Fruit fly (Drosophila melanogaster): ENCODE data around the gene elg1.

The elg1 gene

DNA sequence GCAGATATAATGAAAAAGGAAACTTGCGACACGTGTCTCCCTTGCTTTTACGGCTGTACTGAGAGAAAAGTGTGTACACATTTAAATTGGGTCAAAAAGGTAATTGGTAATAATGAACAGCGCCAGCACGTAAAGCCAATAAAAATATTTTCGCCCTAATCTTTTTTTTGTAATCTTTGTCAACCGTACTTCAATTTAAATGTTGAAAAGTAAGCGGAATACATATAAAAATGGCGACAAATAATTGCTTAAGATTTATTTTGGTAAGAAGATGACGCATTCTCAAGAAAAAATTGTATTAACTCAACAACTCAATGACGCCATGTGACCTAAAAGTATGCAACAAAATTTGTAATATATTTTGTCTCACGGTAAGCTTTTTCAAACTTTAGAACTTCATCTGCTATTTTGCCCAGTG lies 16.0 kb downstream of the elg1 start (continued):
- TF ChIP-seq CG11504 (tag; optimal IDR thresholded peaks at IDR 0.05) (peak; percentile 63), Hr51 (GFP tag; optimal IDR thresholded peaks at IDR 0.05) (peak in 1 of 2 experiments; percentile 40), CG1832 (GFP tag; optimal IDR thresholded peaks at IDR 0.05) (no peak), CG33213 (GFP tag; optimal IDR thresholded peaks at IDR 0.05) (no peak), CG9215 (GFP tag; IDR thresholded peaks at IDR 0.05) (peak; percentile 8; the same call in 1 of the 2 replicates), Blimp-1 (GFP tag; optimal IDR thresholded peaks at IDR 0.05) (peak; percentile 12), bigmax (GFP tag; optimal IDR thresholded peaks at IDR 0.05) (no peak), sna (GFP tag; IDR thresholded peaks at IDR 0.05; ENCODE audit: partially characterized antibody) (no peak), CrebB (tag; optimal IDR thresholded peaks at IDR 0.05) (no peak), CG2116 (GFP tag; optimal IDR thresholded peaks at IDR 0.05) (no peak), kay (GFP tag; optimal IDR thresholded peaks at IDR 0.05) (peak; percentile 60), Med (GFP tag) (peak; percentile 77), Camta (GFP tag; optimal IDR thresholded peaks at IDR 0.05) (peak; percentile 23), caup (GFP tag; optimal IDR thresholded peaks at IDR 0.05; ENCODE audit: severe bottlenecking) (peak; percentile 28), ttk (GFP tag; IDR thresholded peaks at IDR 0.05) (no peak), az2 (GFP tag; optimal IDR thresholded peaks at IDR 0.05) (no peak), chif (GFP tag; optimal IDR thresholded peaks at IDR 0.05) (peak; percentile 3 to 14), CG7556 (GFP tag; optimal IDR thresholded peaks at IDR 0.05) (peak; percentile 79), slou (GFP tag; optimal IDR thresholded peaks at IDR 0.05) (no peak), wek (GFP tag; optimal IDR thresholded peaks at IDR 0.05) (no peak), lilli (GFP tag; optimal IDR thresholded peaks at IDR 0.05) (peak; percentile 8), CG2120 (GFP tag; optimal IDR thresholded peaks at IDR 0.05) (peak; percentile 57), CG10543 (GFP tag; optimal IDR thresholded peaks at IDR 0.05) (peak; percentile 46), Side (GFP tag; optimal IDR thresholded peaks at IDR 0.05) (no peak), br (optimal IDR thresholded peaks at IDR 0.05) (no peak), CG1602 (GFP tag; optimal IDR thresholded peaks at IDR 0.05) (peak; percentile 1), tap (tag; optimal IDR thresholded peaks at IDR 0.05) (no peak), CG12659 (GFP tag; optimal IDR thresholded peaks at IDR 0.05) (peak; percentile 22), CG8924 (tag; optimal IDR thresholded peaks at IDR 0.05) (peak; percentile 27), pnt (GFP tag; optimal IDR thresholded peaks at IDR 0.05) (peak; percentile 8), pho (GFP tag; optimal IDR thresholded peaks at IDR 0.05) (peak; percentile 45), D19A (tag; optimal IDR thresholded peaks at IDR 0.05) (no peak), grau (tag; optimal IDR thresholded peaks at IDR 0.05) (peak; percentile 48), CG8765 (GFP tag; IDR thresholded peaks at IDR 0.05) (no peak), Hey (tag; optimal IDR thresholded peaks at IDR 0.05) (peak; percentile 86), CG8944 (GFP tag; optimal IDR thresholded peaks at IDR 0.05) (no peak), eve (GFP tag; optimal IDR thresholded peaks at IDR 0.05) (peak in 1 of 2 experiments; percentile 91), fd3F (GFP tag; optimal IDR thresholded peaks at IDR 0.05) (no peak), CG1233 (GFP tag; optimal IDR thresholded peaks at IDR 0.05) (peak; percentile 37), pros (GFP tag; optimal IDR thresholded peaks at IDR 0.05) (no peak), CG8478 (optimal IDR thresholded peaks at IDR 0.05) (no peak), bcd (GFP tag; optimal IDR thresholded peaks at IDR 0.05) (peak; percentile 13), CG3281 (GFP tag; optimal IDR thresholded peaks at IDR 0.05) (peak; percentile 57), CG7357 (GFP tag; IDR thresholded peaks at IDR 0.05) (no peak), CG10267 (tag; optimal IDR thresholded peaks at IDR 0.05) (no peak), HLH54F (GFP tag; optimal IDR thresholded peaks at IDR 0.05) (peak; percentile 16), Meics (GFP tag; optimal IDR thresholded peaks at IDR 0.05) (peak; percentile 70), CG15514 (GFP tag; optimal IDR thresholded peaks at IDR 0.05) (peak; percentile 17), CG13296 (GFP tag; optimal IDR thresholded peaks at IDR 0.05) (peak; percentile 27), Sox102F (GFP tag; optimal IDR thresholded peaks at IDR 0.05) (peak; percentile 29), CG17361 (GFP tag; IDR thresholded peaks at IDR 0.05) (peak; percentile 64; the same call in 2 of the 3 replicates)
